Worm (Caenorhabditis elegans): ENCODE data around the gene ceh-100.

The ceh-100 gene

DNA sequence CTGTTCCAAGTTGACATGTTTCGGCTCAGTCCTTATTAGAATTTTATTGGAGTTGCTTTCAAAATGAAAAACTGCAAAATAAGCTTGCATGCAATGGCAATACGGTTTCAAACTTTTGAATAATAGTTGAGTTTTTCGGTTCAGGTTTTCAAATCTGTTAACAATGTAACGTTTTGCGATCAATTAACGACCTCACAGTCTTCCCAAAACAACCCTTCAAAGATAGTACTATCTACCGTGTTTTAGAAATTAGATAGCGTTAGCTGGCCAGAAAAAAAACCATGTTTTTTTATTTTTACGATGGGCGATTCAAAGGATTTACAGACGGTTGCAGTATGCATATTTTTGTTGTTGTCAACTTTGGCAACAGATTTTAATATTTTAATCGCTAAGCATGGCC lies 27.4 kb upstream of the ceh-100 start, which contains the start of gene Y38E10A.34:
TSS of gene Y38E10A.34 (plus strand) at position 301 of the 400 bp plus-strand sequence.
- no peak for TF ChIP-seq K12H6.12 (tag; optimal IDR thresholded peaks at IDR 0.05)
- no peak for TF ChIP-seq snpc-1.1 (tag; optimal IDR thresholded peaks at IDR 0.05; ENCODE audit: insufficient read depth)
- no peak for TF ChIP-seq nhr-80 (tag; optimal IDR thresholded peaks at IDR 0.05)
- no peak for TF ChIP-seq ama-1 (optimal IDR thresholded peaks at IDR 0.05)
- no peak for TF ChIP-seq ama-1 (GFP tag; optimal IDR thresholded peaks at IDR 0.05)
- no peak for TF ChIP-seq mel-28 (tag; optimal IDR thresholded peaks at IDR 0.05; ENCODE audit: borderline replicate concordance)
- no peak for TF ChIP-seq Y53F4B.3 (GFP tag; IDR thresholded peaks at IDR 0.05)
- no peak for TF ChIP-seq madf-3 (GFP tag; IDR thresholded peaks at IDR 0.05)
- no peak for TF ChIP-seq F57A8.1 (GFP tag; optimal IDR thresholded peaks at IDR 0.05)
- TF ChIP-seq ceh-79 (tag; optimal IDR thresholded peaks at IDR 0.05) = no peak
- no peak for TF ChIP-seq D2030.7 (GFP tag; IDR thresholded peaks at IDR 0.05)
- no peak for TF ChIP-seq Y56A3A.18 (GFP tag; IDR thresholded peaks at IDR 0.05)
- TF ChIP-seq tbp1 (GFP tag; optimal IDR thresholded peaks at IDR 0.05) = no peak
- TF ChIP-seq B0035.1 (tag; optimal IDR thresholded peaks at IDR 0.05) = no peak
- no peak for TF ChIP-seq efl-1 (GFP tag; optimal IDR thresholded peaks at IDR 0.05)
- no peak for TF ChIP-seq mes-4 (tag; optimal IDR thresholded peaks at IDR 0.05)
- no peak for TF ChIP-seq ceh-100 (GFP tag; IDR thresholded peaks at IDR 0.05)
- TF ChIP-seq akir-1 (GFP tag; optimal IDR thresholded peaks at IDR 0.05) = no peak
- TF ChIP-seq gei-17 (GFP tag; optimal IDR thresholded peaks at IDR 0.05) = no peak
- no peak for TF ChIP-seq T07F8.4 (tag; optimal IDR thresholded peaks at IDR 0.05)

DNA sequence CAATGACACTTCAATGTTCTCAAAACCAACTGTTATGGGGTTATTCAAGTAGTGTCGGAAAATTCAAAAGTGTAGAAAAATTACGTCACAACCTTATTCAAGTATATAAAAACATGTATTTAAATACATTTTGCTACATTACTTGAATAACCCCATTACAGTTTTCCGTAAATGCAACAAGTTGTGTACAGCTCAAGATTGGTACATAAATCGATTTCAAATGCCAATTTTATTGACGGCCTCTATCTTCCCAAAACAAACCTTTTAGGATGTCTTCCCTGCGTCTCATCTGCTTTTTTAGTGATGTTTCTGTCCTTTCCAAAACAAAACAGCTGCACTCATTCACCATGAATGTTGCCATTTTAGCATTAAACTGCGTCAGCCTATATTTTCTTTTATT lies 25.9 kb upstream of the ceh-100 start, which contains the start of gene Y38E10A.28:
TSS of gene Y38E10A.28 (plus strand) at position 301 of the 400 bp plus-strand sequence.
- TF ChIP-seq hrde-1 (tag; optimal IDR thresholded peaks at IDR 0.05; ENCODE audit: borderline replicate concordance) = no peak
- no peak for TF ChIP-seq nfya-1 (tag; optimal IDR thresholded peaks at IDR 0.05; ENCODE audit: borderline replicate concordance, insufficient read depth)
- no peak for TF ChIP-seq madf-10 (tag; optimal IDR thresholded peaks at IDR 0.05)
- TF ChIP-seq gei-17 (GFP tag; optimal IDR thresholded peaks at IDR 0.05) = no peak
- no peak for TF ChIP-seq attf-5 (GFP tag; optimal IDR thresholded peaks at IDR 0.05)
- no peak for TF ChIP-seq cebp-1 (GFP tag; IDR thresholded peaks at IDR 0.05)
- no peak for TF ChIP-seq cebp-1 (tag; optimal IDR thresholded peaks at IDR 0.05)
- TF ChIP-seq ztf-3 (GFP tag; optimal IDR thresholded peaks at IDR 0.05) = no peak
- no peak for TF ChIP-seq F57C9.4 (tag; optimal IDR thresholded peaks at IDR 0.05)
- no peak for TF ChIP-seq lin-54 (GFP tag; optimal IDR thresholded peaks at IDR 0.05)
- no peak for TF ChIP-seq ztf-22 (GFP tag; optimal IDR thresholded peaks at IDR 0.05)
- TF ChIP-seq ZK185.1 (tag; optimal IDR thresholded peaks at IDR 0.05; ENCODE audit: poor library complexity, severe bottlenecking) = no peak
- TF ChIP-seq pha-4 (tag; optimal IDR thresholded peaks at IDR 0.05) = no peak

ce11 chrII:12628566-12628965 lies 25.1 kb upstream of the ceh-100 start, which contains the start of gene nspe-5:
TSS of gene nspe-5 (plus strand) at chrII:12628866.
- TF ChIP-seq nhr-120 (GFP tag; IDR thresholded peaks at IDR 0.05) (no peak), ztf-22 (GFP tag; optimal IDR thresholded peaks at IDR 0.05) (no peak), B0035.1 (tag; optimal IDR thresholded peaks at IDR 0.05) (no peak), lin-35 (GFP tag; optimal IDR thresholded peaks at IDR 0.05) (no peak), ceh-100 (GFP tag; IDR thresholded peaks at IDR 0.05) (no peak), nhr-179 (tag; optimal IDR thresholded peaks at IDR 0.05) (no peak), ztf-26 (tag; optimal IDR thresholded peaks at IDR 0.05) (no peak), nhr-90 (tag; optimal IDR thresholded peaks at IDR 0.05) (no peak), hrde-1 (tag; optimal IDR thresholded peaks at IDR 0.05; ENCODE audit: borderline replicate concordance) (no peak)

Data from whole organism, young adult.